Worm (Caenorhabditis elegans) whole organism, L1 larva: ENCODE results near the gene nhr-68.

Experiments used
- alr-1 ChIP-seq: fragments of 200-800 bp; sonication (Bioruptor generic); optimal IDR thresholded peaks from 2 replicates; lab custom pipeline; 2018; ENCODE audit warnings: borderline replicate concordance, mild to moderate bottlenecking, missing genetic modification characterization, missing compliant biosample characterization
- ama-1 ChIP-seq: fragments of 150-350 bp; optimal IDR thresholded peaks from 2 replicates; lab custom pipeline; 2014
- blmp-1 ChIP-seq: fragments of 150-350 bp; optimal IDR thresholded peaks from 2 replicates; lab custom pipeline; 2014; ENCODE audit warnings: missing biosample characterization, missing genetic modification characterization
- ces-1 ChIP-seq: fragments of 150-350 bp; optimal IDR thresholded peaks from 2 replicates; lab custom pipeline; 2014; ENCODE audit warnings: missing biosample characterization, missing genetic modification reagents, missing genetic modification characterization
- elt-2 ChIP-seq: sonication (generic microtip); optimal IDR thresholded peaks from 2 replicates; lab custom pipeline; 2016; ENCODE audit warnings: missing genetic modification characterization, mild to moderate bottlenecking, inconsistent platforms, missing compliant biosample characterization, missing genetic modification reagents
- lin-15B ChIP-seq: fragments of 150-350 bp; sonication (generic microtip); optimal IDR thresholded peaks from 3 replicates; lab custom pipeline; 2014; ENCODE audit warnings: missing biosample characterization, missing genetic modification characterization
- lin-39 ChIP-seq: fragments of 150-350 bp; optimal IDR thresholded peaks from 2 replicates; lab custom pipeline; 2014; ENCODE audit warnings: missing biosample characterization, missing genetic modification reagents, missing genetic modification characterization
- mep-1 ChIP-seq: fragments of 150-350 bp; optimal IDR thresholded peaks from 2 replicates; lab custom pipeline; 2014; ENCODE audit warnings: missing biosample characterization, missing genetic modification characterization
- nhr-11 ChIP-seq: fragments of 150-350 bp; optimal IDR thresholded peaks from 2 replicates; lab custom pipeline; 2014; ENCODE audit warnings: missing biosample characterization, missing genetic modification characterization
- nhr-237 ChIP-seq: fragments of 150-350 bp; optimal IDR thresholded peaks from 2 replicates; lab custom pipeline; 2014; ENCODE audit warnings: missing biosample characterization, missing genetic modification characterization
- nhr-77 ChIP-seq: fragments of 150-350 bp; optimal IDR thresholded peaks from 2 replicates; lab custom pipeline; 2014; ENCODE audit warnings: missing biosample characterization, missing genetic modification characterization
- unc-98 ChIP-seq: fragments of 200-800 bp; sonication (Bioruptor generic); IDR thresholded peaks from 2 replicates; pipeline ENCODE4 v1.3.6; 2022; ENCODE audit warnings: missing genetic modification characterization, missing compliant biosample characterization
- zag-1 ChIP-seq: fragments of 150-350 bp; optimal IDR thresholded peaks from 2 replicates; lab custom pipeline; 2014; ENCODE audit warnings: missing biosample characterization, missing genetic modification characterization

- TF ChIP-seq nhr-11 (tag; lab: Kevin White, UChicago) (no peak), nhr-77 (no peak), alr-1 (tag; lab: Kevin White, UChicago) (no peak), unc-98 (GFP tag; lab: Robert Waterston, UW) (no peak), zag-1 (tag; lab: Kevin White, UChicago) (no peak), mep-1 (no peak), ces-1 (GFP tag; lab: Kevin White, UChicago) (no peak), elt-2 (tag; lab: Kevin White, UChicago) (no peak), lin-39 (no peak), nhr-237 (no peak), ama-1 (no peak), blmp-1 (tag; lab: Kevin White, UChicago) (no peak), lin-15B (tag; lab: Kevin White, UChicago) (no peak)
Observed at ce11 chrV:11618173-11618572, 44.9 kb downstream of the nhr-68 start, which contains the start of gene glb-15.
